Worm (Caenorhabditis elegans): ENCODE measurements around the gene lact-9.

- TF ChIP-seq snpc-4 (GFP tag; optimal IDR thresholded peaks at IDR 0.05): no peak
- TF ChIP-seq snpc-4 (tag; optimal IDR thresholded peaks at IDR 0.05): no peak
- TF ChIP-seq pha-4 (tag; optimal IDR thresholded peaks at IDR 0.05): no peak
Observed at ce11 chrIV:13820862-13821261, 35.4 kb upstream of the lact-9 start, which contains the start of gene Y45F10D.15.
